Worm (Caenorhabditis elegans) whole organism, late embryonic: ENCODE results near the gene T15B12.1.

Experiments used
- ama-1 ChIP-seq: fragments of 150-350 bp; optimal IDR thresholded peaks from 2 replicates; lab custom pipeline; 2014
- ets-4 ChIP-seq: sonication (generic microtip); optimal IDR thresholded peaks from 2 replicates; lab custom pipeline; 2016; ENCODE audit warnings: missing genetic modification characterization, missing compliant biosample characterization
- hlh-30 ChIP-seq: sonication (generic microtip); optimal IDR thresholded peaks from 2 replicates; lab custom pipeline; 2017; ENCODE audit warnings: antibody characterized with exemption, missing genetic modification characterization, missing compliant biosample characterization; ENCODE audit not compliant: insufficient read depth

DNA sequence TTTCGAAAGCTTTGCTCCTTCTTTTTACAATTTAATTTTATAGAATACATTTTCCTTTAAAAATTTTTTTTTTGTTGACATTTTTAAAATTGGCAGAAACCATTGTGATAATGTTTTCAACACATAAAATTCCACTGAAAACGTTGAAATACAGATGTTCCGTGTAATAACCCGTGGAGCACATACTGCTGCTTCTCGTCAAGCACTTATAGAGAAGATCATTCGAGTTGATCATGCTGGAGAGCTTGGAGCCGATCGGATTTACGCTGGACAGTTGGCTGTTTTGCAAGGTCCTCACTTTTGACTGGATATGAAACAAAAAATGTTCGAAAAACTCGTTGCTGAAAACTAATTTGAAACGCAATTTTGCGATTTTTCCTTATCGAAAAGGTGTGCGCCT is 10.2 kb upstream of the T15B12.1 start, which contains the start of gene clk-1:
- TF ChIP-seq ama-1 (lab: Kevin White, UChicago) = no peak
- TF ChIP-seq hlh-30 (tag; lab: Kevin White, UChicago) = no peak
- TF ChIP-seq ets-4 (tag; lab: Kevin White, UChicago) = no peak
